Fruit fly (Drosophila melanogaster) whole organism, embryonic: ENCODE data around the gene CG43131.
A peak's percentile ranks its signal among the peaks of the same experiment; 100 is the strongest.

ENCODE experiments used
- Adf1 ChIP-seq: fragments of 200-800 bp; sonication (Bioruptor generic); IDR thresholded peaks from 2 replicates; pipeline ENCODE4 v1.3.6; 2022; ENCODE audit warnings: missing biosample characterization, missing genetic modification characterization
- Atf6 ChIP-seq: fragments of 200-800 bp; sonication (Bioruptor generic); IDR thresholded peaks from 2 replicates; pipeline ENCODE4 v1.3.6; 2022; ENCODE audit warnings: missing biosample characterization, missing genetic modification characterization
- CG12104 ChIP-seq: fragments of 200-800 bp; sonication (Bioruptor generic); optimal IDR thresholded peaks from 3 replicates; lab custom pipeline; 2016; ENCODE audit warnings: missing biosample characterization, missing genetic modification characterization
- CG12219 ChIP-seq: fragments of 200-800 bp; sonication (Bioruptor generic); optimal IDR thresholded peaks from 3 replicates; lab custom pipeline; 2018; ENCODE audit warnings: missing biosample characterization, mild to moderate bottlenecking, missing genetic modification characterization
- CG14441 ChIP-seq: fragments of 200-800 bp; sonication (Bioruptor generic); IDR thresholded peaks from 2 replicates; pipeline ENCODE4 v1.3.6; 2022; ENCODE audit warnings: missing biosample characterization, missing genetic modification characterization
- CG17359 ChIP-seq: fragments of 200-800 bp; sonication (Bioruptor generic); optimal IDR thresholded peaks from 3 replicates; lab custom pipeline; 2018; ENCODE audit warnings: missing biosample characterization, mild to moderate bottlenecking, missing genetic modification characterization, moderate library complexity
- CG17829 ChIP-seq: fragments of 200-800 bp; optimal IDR thresholded peaks from 2 replicates; lab custom pipeline; 2019; ENCODE audit warnings: missing biosample characterization, mild to moderate bottlenecking, missing genetic modification characterization, moderate library complexity
- CG17912 ChIP-seq: fragments of 200-800 bp; sonication (Bioruptor generic); optimal IDR thresholded peaks from 2 replicates; lab custom pipeline; 2018; ENCODE audit warnings: missing biosample characterization, mild to moderate bottlenecking, missing genetic modification characterization
- CG18476 ChIP-seq: fragments of 200-800 bp; sonication (Bioruptor generic); optimal IDR thresholded peaks from 2 replicates; lab custom pipeline; 2016; ENCODE audit warnings: missing biosample characterization, mild to moderate bottlenecking, missing genetic modification characterization
- CG2199 ChIP-seq: fragments of 200-800 bp; sonication (Bioruptor generic); IDR thresholded peaks from 3 replicates; pipeline ENCODE4 v1.3.6; 2022; ENCODE audit warnings: missing biosample characterization, missing genetic modification characterization
- CG2889 ChIP-seq: fragments of 200-800 bp; sonication (Bioruptor generic); IDR thresholded peaks from 3 replicates; pipeline ENCODE4 v1.3.6; 2022; ENCODE audit warnings: missing biosample characterization, missing genetic modification characterization
- CG30403 ChIP-seq: fragments of 200-800 bp; sonication (Bioruptor generic); optimal IDR thresholded peaks from 3 replicates; lab custom pipeline; 2016; ENCODE audit warnings: missing biosample characterization, missing genetic modification characterization
- CG3065 ChIP-seq: fragments of 200-800 bp; sonication (Bioruptor generic); optimal IDR thresholded peaks from 2 replicates; lab custom pipeline; 2016; ENCODE audit warnings: missing biosample characterization, missing genetic modification characterization
- CG3163 ChIP-seq: fragments of 200-800 bp; sonication (Bioruptor generic); optimal IDR thresholded peaks from 3 replicates; lab custom pipeline; 2016; ENCODE audit warnings: missing biosample characterization, missing genetic modification characterization
- CG33213 ChIP-seq: fragments of 200-800 bp; sonication (Bioruptor generic); optimal IDR thresholded peaks from 3 replicates; lab custom pipeline; 2016; ENCODE audit warnings: missing biosample characterization, missing genetic modification characterization
- CG4854 ChIP-seq: fragments of 200-800 bp; sonication (Bioruptor generic); optimal IDR thresholded peaks from 2 replicates; lab custom pipeline; 2016; ENCODE audit warnings: missing biosample characterization, missing genetic modification characterization, inconsistent platforms
- CG5245 ChIP-seq: fragments of 200-800 bp; sonication (Bioruptor generic); optimal IDR thresholded peaks from 3 replicates; lab custom pipeline; 2016; ENCODE audit warnings: missing biosample characterization, missing genetic modification characterization
- CG5953 ChIP-seq: fragments of 200-800 bp; sonication (Bioruptor generic); IDR thresholded peaks from 2 replicates; pipeline ENCODE4 v1.3.6; 2022; ENCODE audit warnings: missing biosample characterization, missing genetic modification characterization
- CG6683 ChIP-seq: fragments of 200-800 bp; sonication (Bioruptor generic); optimal IDR thresholded peaks from 2 replicates; lab custom pipeline; 2017; ENCODE audit warnings: missing biosample characterization, mild to moderate bottlenecking, missing genetic modification characterization, missing genetic modification reagents
- CG7987 ChIP-seq: fragments of 200-800 bp; sonication (Bioruptor generic); optimal IDR thresholded peaks from 2 replicates; lab custom pipeline; 2018; ENCODE audit warnings: missing biosample characterization, mild to moderate bottlenecking, missing genetic modification characterization, moderate library complexity
- CG8089 ChIP-seq: fragments of 200-800 bp; sonication (Bioruptor generic); optimal IDR thresholded peaks from 3 replicates; lab custom pipeline; 2016; ENCODE audit warnings: missing biosample characterization, missing genetic modification characterization
- CG8478 ChIP-seq: fragments of >200 bp; optimal IDR thresholded peaks from 2 replicates; lab custom pipeline; 2018
- CG9215 ChIP-seq: fragments of 200-800 bp; sonication (Bioruptor generic); IDR thresholded peaks from 2 replicates; pipeline ENCODE4 v1.3.6; 2022; ENCODE audit warnings: missing biosample characterization, missing genetic modification characterization
- Gug ChIP-seq: fragments of 200-800 bp; sonication (Bioruptor generic); IDR thresholded peaks from 4 replicates; pipeline ENCODE4 v1.3.6; 2022; ENCODE audit warnings: missing biosample characterization, missing genetic modification characterization
- Lpt ChIP-seq: fragments of >200 bp; optimal IDR thresholded peaks from 2 replicates; lab custom pipeline; 2018; ENCODE audit warnings: missing biosample characterization, missing genetic modification characterization
- Max ChIP-seq: fragments of 200-800 bp; sonication (Bioruptor generic); optimal IDR thresholded peaks from 2 replicates; lab custom pipeline; 2016; ENCODE audit warnings: missing biosample characterization, mild to moderate bottlenecking, missing genetic modification characterization
- Optix ChIP-seq: fragments of 200-800 bp; sonication (Bioruptor generic); IDR thresholded peaks from 3 replicates; pipeline ENCODE4 v1.3.6; 2022; ENCODE audit warnings: missing biosample characterization, missing genetic modification characterization
- Sin3A ChIP-seq: fragments of >200 bp; optimal IDR thresholded peaks from 2 replicates; lab custom pipeline; 2018
- Sox102F ChIP-seq: fragments of 200-800 bp; sonication (Bioruptor generic); optimal IDR thresholded peaks from 2 replicates; lab custom pipeline; 2018; ENCODE audit warnings: missing biosample characterization, mild to moderate bottlenecking, missing genetic modification characterization, moderate library complexity
- Ssrp ChIP-seq: fragments of 200-800 bp; sonication (Bioruptor generic); optimal IDR thresholded peaks from 2 replicates; lab custom pipeline; 2018; ENCODE audit warnings: missing biosample characterization, mild to moderate bottlenecking, missing genetic modification characterization, moderate library complexity
- Xrp1 ChIP-seq: fragments of 200-800 bp; sonication (Bioruptor generic); IDR thresholded peaks from 2 replicates; pipeline ENCODE4 v1.3.6; 2022; ENCODE audit warnings: missing biosample characterization, missing genetic modification characterization
- abd-A ChIP-seq: fragments of 200-800 bp; sonication (Bioruptor generic); optimal IDR thresholded peaks from 3 replicates; lab custom pipeline; 2019; ENCODE audit warnings: missing biosample characterization, mild to moderate bottlenecking, missing genetic modification characterization, moderate library complexity
- az2 ChIP-seq: fragments of 200-800 bp; sonication (Bioruptor generic); optimal IDR thresholded peaks from 3 replicates; lab custom pipeline; 2016; ENCODE audit warnings: missing biosample characterization, missing genetic modification characterization
- bcd ChIP-seq: fragments of 200-800 bp; sonication (Bioruptor generic); optimal IDR thresholded peaks from 2 replicates; lab custom pipeline; 2017; ENCODE audit warnings: missing biosample characterization, mild to moderate bottlenecking, missing genetic modification characterization
- bsh ChIP-seq, 2 experiments: fragments of 200-800 bp; sonication (Bioruptor generic); optimal IDR thresholded peaks; 2 replicates each; lab custom pipeline; 2017 to 2018; ENCODE audit warnings: mild to moderate bottlenecking in 2 of 2, missing biosample characterization in 2 of 2, missing genetic modification characterization in 2 of 2, moderate library complexity in 1 of 2
- chm ChIP-seq: fragments of 200-800 bp; sonication (Bioruptor generic); IDR thresholded peaks from 2 replicates; pipeline ENCODE4 v1.3.6; 2022; ENCODE audit warnings: missing biosample characterization, missing genetic modification characterization
- danr ChIP-seq: fragments of 200-800 bp; sonication (Bioruptor generic); IDR thresholded peaks from 2 replicates; pipeline ENCODE4 v1.3.6; 2022; ENCODE audit warnings: missing biosample characterization, missing genetic modification characterization
- exex ChIP-seq: fragments of 200-800 bp; sonication (Bioruptor generic); optimal IDR thresholded peaks from 4 replicates; lab custom pipeline; 2018; ENCODE audit warnings: missing biosample characterization, mild to moderate bottlenecking, missing genetic modification characterization, moderate library complexity
- fd64A ChIP-seq: fragments of 200-800 bp; sonication (Bioruptor generic); optimal IDR thresholded peaks from 3 replicates; lab custom pipeline; 2018; ENCODE audit warnings: missing biosample characterization, mild to moderate bottlenecking, missing genetic modification characterization
- hkb ChIP-seq, 2 experiments: fragments of 200-800 bp in 1 of 2; fragments of >200 bp in 1 of 2; sonication (Bioruptor generic) in 1 of 2; IDR thresholded peaks in 1 of 2; optimal IDR thresholded peaks in 1 of 2; 2 replicates each; pipeline versions ENCODE4 v1.3.6 to Lab custom; 2017 to 2022; ENCODE audit warnings: missing biosample characterization in 1 of 2, missing genetic modification characterization in 1 of 2
- pb ChIP-seq: fragments of 200-800 bp; sonication (Bioruptor generic); optimal IDR thresholded peaks from 3 replicates; lab custom pipeline; 2016; ENCODE audit warnings: missing biosample characterization, missing genetic modification characterization
- peb ChIP-seq: fragments of 200-800 bp; sonication (Bioruptor generic); IDR thresholded peaks from 2 replicates; pipeline ENCODE4 v1.3.6; 2022; ENCODE audit warnings: missing biosample characterization, missing genetic modification characterization
- run ChIP-seq: fragments of 200-800 bp; sonication (Bioruptor generic); optimal IDR thresholded peaks from 3 replicates; lab custom pipeline; 2018; ENCODE audit warnings: missing biosample characterization, mild to moderate bottlenecking, missing genetic modification characterization
- scrt ChIP-seq: fragments of 200-800 bp; sonication (Bioruptor generic); optimal IDR thresholded peaks from 2 replicates; lab custom pipeline; 2018; ENCODE audit warnings: missing biosample characterization, mild to moderate bottlenecking, missing genetic modification characterization, moderate library complexity
- shn ChIP-seq: fragments of 200-800 bp; sonication (Bioruptor generic); optimal IDR thresholded peaks from 3 replicates; lab custom pipeline; 2016; ENCODE audit warnings: missing biosample characterization, missing genetic modification characterization
- sim ChIP-seq: fragments of 200-800 bp; sonication (Bioruptor generic); IDR thresholded peaks from 2 replicates; pipeline ENCODE4 v1.3.6; 2022; ENCODE audit warnings: missing biosample characterization, missing genetic modification characterization
- sisA ChIP-seq: fragments of 200-800 bp; sonication (Bioruptor generic); IDR thresholded peaks from 2 replicates; pipeline ENCODE4 v1.3.6; 2022; ENCODE audit warnings: missing biosample characterization, missing genetic modification characterization
- sqz ChIP-seq: fragments of 200-800 bp; sonication (Bioruptor generic); optimal IDR thresholded peaks from 3 replicates; lab custom pipeline; 2018; ENCODE audit warnings: missing biosample characterization, mild to moderate bottlenecking, missing genetic modification characterization
- tap ChIP-seq: fragments of 200-800 bp; optimal IDR thresholded peaks from 3 replicates; lab custom pipeline; 2019; ENCODE audit warnings: missing biosample characterization, mild to moderate bottlenecking, missing genetic modification characterization, moderate library complexity
- twi ChIP-seq: fragments of 200-800 bp; optimal IDR thresholded peaks from 2 replicates; lab custom pipeline; 2019; ENCODE audit warnings: missing biosample characterization, mild to moderate bottlenecking, missing genetic modification characterization, moderate library complexity
- tx ChIP-seq: fragments of 200-800 bp; sonication (Bioruptor generic); optimal IDR thresholded peaks from 2 replicates; lab custom pipeline; 2016; ENCODE audit warnings: missing biosample characterization, missing genetic modification characterization
- unpg ChIP-seq: fragments of 200-800 bp; sonication (Bioruptor generic); optimal IDR thresholded peaks from 3 replicates; lab custom pipeline; 2018; ENCODE audit warnings: missing biosample characterization, mild to moderate bottlenecking, missing genetic modification characterization, moderate library complexity

Gene CG43131

DNA sequence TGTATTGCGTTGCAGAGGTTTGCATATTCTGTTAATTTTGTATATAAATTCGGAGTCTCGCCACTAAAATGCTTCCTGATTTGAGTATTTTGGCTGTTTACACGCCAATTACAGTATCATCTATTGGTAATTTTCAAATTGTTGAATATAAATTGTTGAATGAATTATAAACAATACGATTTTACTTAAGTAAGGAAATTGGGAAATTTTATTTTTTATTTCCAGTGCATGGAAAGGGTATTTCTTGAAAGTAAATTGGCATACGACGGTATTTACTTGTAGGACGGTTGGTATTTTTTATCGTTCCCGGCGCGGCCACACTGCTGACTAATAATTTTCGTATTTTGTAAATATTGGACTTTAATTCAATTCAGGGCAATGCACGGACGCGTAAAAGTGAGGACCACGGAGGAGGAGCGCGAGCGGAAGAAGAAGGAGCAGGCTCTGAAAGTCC lies 18.8 kb upstream of the CG43131 start, which contains the start of gene RabGGTa (continued):
- TF ChIP-seq Max (GFP tag; lab: Kevin White, UChicago) (peak; percentile 20), az2 (peak; percentile 57), hkb (optimal IDR thresholded peaks at IDR 0.05; lab: Kevin White, UChicago) (no peak), hkb (GFP tag; IDR thresholded peaks at IDR 0.05; lab: Robert Waterston, UW) (peak; percentile 77), tap (tag; lab: Kevin White, UChicago) (peak; percentile 59), Gug (GFP tag; lab: Robert Waterston, UW) (no peak), run (tag; lab: Kevin White, UChicago) (peak; percentile 49), sqz (GFP tag; lab: Kevin White, UChicago) (peak; percentile 29), CG4854 (GFP tag; lab: Kevin White, UChicago) (peak; percentile 32), Sin3A (lab: Kevin White, UChicago) (no peak), shn (GFP tag; lab: Kevin White, UChicago) (peak; percentile 62), Atf6 (GFP tag; lab: Robert Waterston, UW) (peak; percentile 76), CG14441 (GFP tag; lab: Robert Waterston, UW) (peak; percentile 76), Xrp1 (GFP tag; lab: Robert Waterston, UW) (peak; percentile 79), CG8478 (no peak), scrt (GFP tag; lab: Kevin White, UChicago) (peak; percentile 9), Ssrp (tag; lab: Kevin White, UChicago) (peak; percentile 79), CG17912 (GFP tag; lab: Kevin White, UChicago) (peak; percentile 2), CG17829 (tag; lab: Kevin White, UChicago) (peak; percentile 72), CG2889 (peak; percentile 67; the same call in 2 of the 3 replicates), Adf1 (GFP tag; lab: Robert Waterston, UW) (no peak; the same call in 1 of the 2 replicates), fd64A (GFP tag; lab: Kevin White, UChicago) (no peak), unpg (peak; percentile 77), tx (GFP tag; lab: Kevin White, UChicago) (peak; percentile 27), CG8089 (GFP tag; lab: Kevin White, UChicago) (no peak), Sox102F (peak; percentile 65), CG5245 (GFP tag; lab: Kevin White, UChicago) (no peak), Optix (no peak), Lpt (GFP tag; lab: Kevin White, UChicago) (no peak), bsh (GFP tag; optimal IDR thresholded peaks at IDR 0.05; lab: Kevin White, UChicago) (peak in 1 of 2 experiments; percentile 76), twi (tag; lab: Kevin White, UChicago) (peak; percentile 36), CG9215 (GFP tag; lab: Robert Waterston, UW) (no peak; the same call in 1 of the 2 replicates), CG3065 (no peak), CG17359 (tag; lab: Kevin White, UChicago) (peak; percentile 77), CG3163 (GFP tag; lab: Kevin White, UChicago) (peak; percentile 33), bcd (GFP tag; lab: Kevin White, UChicago) (peak; percentile 62), chm (GFP tag; lab: Robert Waterston, UW) (no peak), peb (GFP tag; lab: Robert Waterston, UW) (no peak), CG18476 (peak; percentile 62), CG12219 (peak; percentile 50), pb (no peak), CG5953 (GFP tag; lab: Robert Waterston, UW) (peak; percentile 37; the same call in 1 of the 2 replicates), sim (no peak), CG30403 (peak; percentile 75), CG6683 (GFP tag; lab: Kevin White, UChicago) (peak; percentile 38), CG7987 (no peak), CG12104 (GFP tag; lab: Kevin White, UChicago) (peak; percentile 42), CG33213 (GFP tag; lab: Kevin White, UChicago) (peak; percentile 2), abd-A (tag; lab: Kevin White, UChicago) (no peak), danr (no peak), exex (tag; lab: Kevin White, UChicago) (no peak), sisA (GFP tag; lab: Robert Waterston, UW) (no peak), CG2199 (GFP tag; lab: Robert Waterston, UW) (0 out of 3 replicates have a peak, but pooled peaks have one; percentile 16)
